Worm (Caenorhabditis elegans) whole organism, L3 larva: ENCODE measurements around the gene gcn-2.

ENCODE experiments used
- R02D3.7 ChIP-seq: fragments of 150-350 bp; optimal IDR thresholded peaks from 2 replicates; lab custom pipeline; 2014; ENCODE audit warnings: missing biosample characterization, missing genetic modification characterization
- ZK546.5 ChIP-seq: sonication (generic microtip); optimal IDR thresholded peaks from 2 replicates; lab custom pipeline; 2017; ENCODE audit warnings: missing biosample characterization, missing genetic modification characterization
- ama-1 ChIP-seq: fragments of 150-350 bp; optimal IDR thresholded peaks from 2 replicates; lab custom pipeline; 2018
- ceh-16 ChIP-seq: sonication (generic microtip); optimal IDR thresholded peaks from 2 replicates; lab custom pipeline; 2017; ENCODE audit warnings: missing biosample characterization, missing genetic modification characterization
- ceh-28 ChIP-seq: fragments of 150-350 bp; optimal IDR thresholded peaks from 2 replicates; lab custom pipeline; 2014; ENCODE audit warnings: missing biosample characterization, missing genetic modification reagents, missing genetic modification characterization
- ceh-82 ChIP-seq: fragments of 150-350 bp; optimal IDR thresholded peaks from 2 replicates; lab custom pipeline; 2014; ENCODE audit warnings: missing biosample characterization, missing genetic modification characterization
- daf-12 ChIP-seq: fragments of 150-350 bp; optimal IDR thresholded peaks from 2 replicates; lab custom pipeline; 2014; ENCODE audit warnings: missing biosample characterization, missing genetic modification reagents, missing genetic modification characterization
- egl-5 ChIP-seq: fragments of 150-350 bp; optimal IDR thresholded peaks from 2 replicates; lab custom pipeline; 2017; ENCODE audit warnings: missing biosample characterization, missing genetic modification reagents, missing genetic modification characterization, inconsistent platforms
- elt-1 ChIP-seq: fragments of 150-350 bp; optimal IDR thresholded peaks from 2 replicates; lab custom pipeline; 2014; ENCODE audit warnings: missing biosample characterization, missing genetic modification characterization
- elt-3 ChIP-seq, 3 experiments: fragments of 150-350 bp in 1 of 3; sonication (generic microtip) in 2 of 3; optimal IDR thresholded peaks; 2 replicates in 2 of 3; 4 replicates in 1 of 3; lab custom pipeline; 2014 to 2017; ENCODE audit warnings: missing biosample characterization in 3 of 3, missing genetic modification characterization in 3 of 3
- eor-1 ChIP-seq, 2 experiments: fragments of 150-350 bp; optimal IDR thresholded peaks; 2 replicates each; lab custom pipeline; 2014 to 2018; ENCODE audit warnings: missing biosample characterization in 2 of 2, missing genetic modification characterization in 2 of 2
- fkh-10 ChIP-seq: sonication (generic microtip); optimal IDR thresholded peaks from 2 replicates; lab custom pipeline; 2017; ENCODE audit warnings: missing biosample characterization, missing genetic modification reagents, missing genetic modification characterization
- fos-1 ChIP-seq: fragments of 150-350 bp; optimal IDR thresholded peaks from 2 replicates; lab custom pipeline; 2014; ENCODE audit warnings: missing biosample characterization, missing genetic modification characterization
- hmg-11 ChIP-seq: sonication (generic microtip); optimal IDR thresholded peaks from 2 replicates; lab custom pipeline; 2016; ENCODE audit warnings: missing genetic modification characterization, missing compliant biosample characterization
- jun-1 ChIP-seq: fragments of 150-350 bp; optimal IDR thresholded peaks from 2 replicates; lab custom pipeline; 2014; ENCODE audit warnings: missing biosample characterization, missing genetic modification reagents, missing genetic modification characterization
- lin-15B ChIP-seq: fragments of 150-350 bp; optimal IDR thresholded peaks from 2 replicates; lab custom pipeline; 2014; ENCODE audit warnings: missing biosample characterization, missing genetic modification characterization
- lin-39 ChIP-seq: fragments of 150-350 bp; optimal IDR thresholded peaks from 2 replicates; lab custom pipeline; 2018; ENCODE audit warnings: missing biosample characterization, missing genetic modification reagents, missing genetic modification characterization
- mml-1 ChIP-seq: fragments of 150-350 bp; sonication (generic microtip); optimal IDR thresholded peaks from 3 replicates; lab custom pipeline; 2014; ENCODE audit warnings: missing biosample characterization, missing genetic modification characterization
- nhr-12 ChIP-seq: fragments of 150-350 bp; optimal IDR thresholded peaks from 2 replicates; lab custom pipeline; 2014; ENCODE audit warnings: missing biosample characterization, missing genetic modification characterization
- nhr-23 ChIP-seq: fragments of 150-350 bp; optimal IDR thresholded peaks from 2 replicates; lab custom pipeline; 2014; ENCODE audit warnings: missing biosample characterization, missing genetic modification reagents, missing genetic modification characterization
- nhr-25 ChIP-seq: sonication (generic microtip); optimal IDR thresholded peaks from 2 replicates; lab custom pipeline; 2017; ENCODE audit warnings: missing biosample characterization, missing genetic modification characterization
- nhr-28 ChIP-seq: fragments of 150-350 bp; optimal IDR thresholded peaks from 2 replicates; lab custom pipeline; 2014; ENCODE audit warnings: missing biosample characterization, missing genetic modification characterization
- nhr-43 ChIP-seq: sonication (generic microtip); optimal IDR thresholded peaks from 2 replicates; lab custom pipeline; 2016; ENCODE audit warnings: mild to moderate bottlenecking, missing genetic modification characterization, missing compliant biosample characterization; ENCODE audit not compliant: poor library complexity, severe bottlenecking
- pha-4 ChIP-seq: fragments of 150-350 bp; optimal IDR thresholded peaks from 2 replicates; lab custom pipeline; 2014; ENCODE audit warnings: missing biosample characterization, missing genetic modification reagents, missing genetic modification characterization
- pqm-1 ChIP-seq: fragments of 150-350 bp; optimal IDR thresholded peaks from 2 replicates; lab custom pipeline; 2017; ENCODE audit warnings: missing biosample characterization, missing genetic modification characterization, inconsistent platforms
- skn-1 ChIP-seq: fragments of 150-350 bp; optimal IDR thresholded peaks from 2 replicates; lab custom pipeline; 2014; ENCODE audit warnings: missing biosample characterization, missing genetic modification characterization
- snpc-4 ChIP-seq: fragments of 150-350 bp; optimal IDR thresholded peaks from 2 replicates; lab custom pipeline; 2014; ENCODE audit warnings: missing biosample characterization, missing genetic modification characterization
- unc-39 ChIP-seq: sonication (generic microtip); optimal IDR thresholded peaks from 4 replicates; lab custom pipeline; 2017; ENCODE audit warnings: missing biosample characterization, missing genetic modification characterization
- unc-62 ChIP-seq: fragments of 150-350 bp; sonication (generic microtip); optimal IDR thresholded peaks from 4 replicates; lab custom pipeline; 2014; ENCODE audit warnings: missing biosample characterization, missing genetic modification reagents, missing genetic modification characterization
- zag-1 ChIP-seq: fragments of 150-350 bp; optimal IDR thresholded peaks from 2 replicates; lab custom pipeline; 2014; ENCODE audit warnings: missing biosample characterization, missing genetic modification characterization
- ztf-11 ChIP-seq: fragments of 150-350 bp; optimal IDR thresholded peaks from 2 replicates; lab custom pipeline; 2014; ENCODE audit warnings: missing biosample characterization, missing genetic modification characterization

Gene gcn-2

DNA sequence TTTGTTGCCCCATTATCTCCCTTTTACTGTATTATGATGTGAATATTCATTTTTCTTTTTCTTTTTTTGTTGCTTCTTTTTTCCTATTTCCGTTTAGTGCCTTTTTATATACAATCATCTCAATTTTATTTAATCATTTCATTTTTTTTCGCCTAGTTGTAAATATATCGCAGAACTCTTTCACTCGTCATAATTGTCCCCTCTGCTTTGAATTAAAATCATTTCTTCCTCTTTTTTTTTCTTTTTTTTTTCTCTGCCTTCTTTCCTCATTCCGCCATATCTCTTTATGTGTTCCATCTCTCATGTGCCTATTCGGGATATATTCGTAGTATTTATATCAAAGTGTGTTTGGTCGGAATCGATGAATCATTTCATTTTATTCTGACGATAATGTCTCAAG lies 7.2 kb downstream of the gcn-2 start, which contains the start of gene Y81G3A.4:
TSS of gene Y81G3A.4 (plus strand) at position 301 of the 400 bp plus-strand sequence.
- TF ChIP-seq lin-39 (tag; lab: Kevin White, UChicago) (no peak), snpc-4 (tag; lab: Kevin White, UChicago) (no peak), skn-1 (no peak), hmg-11 (tag; lab: Kevin White, UChicago) (no peak)

ce11 chrII:13091857-13092256 lies 7.9 kb downstream of the gcn-2 start:
- TF ChIP-seq lin-15B (tag; lab: Kevin White, UChicago) (no peak), mml-1 (tag; lab: Kevin White, UChicago) (no peak), lin-39 (tag; lab: Kevin White, UChicago) (no peak), snpc-4 (tag; lab: Kevin White, UChicago) (no peak), fkh-10 (GFP tag; lab: Kevin White, UChicago) (no peak)

DNA sequence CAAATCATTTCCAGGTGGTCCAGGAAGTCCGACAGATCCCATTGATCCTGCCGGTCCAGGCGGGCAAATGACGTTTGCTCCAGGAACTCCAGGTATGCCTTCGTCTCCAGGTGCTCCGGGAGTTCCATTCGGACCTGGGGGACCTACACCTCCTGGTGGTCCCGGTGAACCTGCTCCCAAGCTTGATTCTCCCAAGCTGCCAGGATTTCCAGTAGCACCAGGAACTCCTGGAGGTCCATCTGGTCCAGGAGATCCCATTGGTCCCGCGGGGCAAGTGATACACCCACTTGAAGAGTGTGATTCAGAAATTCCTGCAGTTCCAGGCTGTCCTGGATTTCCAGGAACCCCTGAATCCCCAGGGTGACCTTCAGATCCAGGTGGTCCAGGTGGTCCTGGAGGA lies 12.4 kb downstream of the gcn-2 start:
- TF ChIP-seq skn-1, result no peak
- TF ChIP-seq nhr-43 (tag; lab: Kevin White, UChicago), result no peak
- TF ChIP-seq ama-1 (lab: Kevin White, UChicago), result no peak
- no peak for TF ChIP-seq fos-1 (tag; lab: Kevin White, UChicago)
- no peak for TF ChIP-seq lin-39 (tag; lab: Kevin White, UChicago)
- TF ChIP-seq ceh-28 (tag; lab: Kevin White, UChicago), result no peak
- no peak for TF ChIP-seq ztf-11
- TF ChIP-seq egl-5 (tag; lab: Kevin White, UChicago), result no peak
- TF ChIP-seq pqm-1 (tag; lab: Kevin White, UChicago), result no peak
- TF ChIP-seq nhr-28 (tag; lab: Kevin White, UChicago), result no peak
- TF ChIP-seq unc-62, result no peak
- no peak for TF ChIP-seq fkh-10 (GFP tag; lab: Kevin White, UChicago)
- TF ChIP-seq ZK546.5 (tag; lab: Kevin White, UChicago), result no peak
- TF ChIP-seq elt-3 (tag; optimal IDR thresholded peaks at IDR 0.05; lab: Kevin White, UChicago), result no peak

DNA sequence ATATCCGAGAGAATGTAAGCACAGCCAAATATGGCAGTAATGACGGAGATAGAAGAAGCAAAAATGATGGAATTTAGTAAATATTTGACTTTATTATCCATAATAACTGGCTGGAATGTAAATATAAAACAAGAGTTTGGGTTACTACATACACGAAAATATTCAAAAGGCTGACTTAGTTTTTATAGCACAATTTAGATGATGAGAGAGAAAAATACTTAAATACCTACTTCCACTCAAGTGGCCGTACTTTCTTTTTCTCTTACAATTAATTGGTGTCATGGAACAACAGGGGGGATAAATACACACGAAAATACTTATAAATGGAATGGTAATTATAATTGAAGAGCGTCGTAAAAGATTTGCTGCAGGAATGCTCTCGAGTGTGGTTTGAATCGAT lies 14.2 kb downstream of the gcn-2 start, which contains the start of gene col-86:
TSS of gene col-86 (minus strand) at position 101 of the 400 bp plus-strand sequence.
- TF ChIP-seq eor-1 (tag; optimal IDR thresholded peaks at IDR 0.05; lab: Kevin White, UChicago) (no peak), fos-1 (tag; lab: Kevin White, UChicago) (no peak), fkh-10 (GFP tag; lab: Kevin White, UChicago) (no peak), R02D3.7 (tag; lab: Kevin White, UChicago) (no peak), elt-3 (tag; optimal IDR thresholded peaks at IDR 0.05; lab: Kevin White, UChicago) (no peak), pha-4 (no peak), daf-12 (no peak), snpc-4 (tag; lab: Kevin White, UChicago) (no peak), ceh-28 (tag; lab: Kevin White, UChicago) (no peak), nhr-23 (tag; lab: Kevin White, UChicago) (no peak), skn-1 (no peak), unc-39 (tag; lab: Kevin White, UChicago) (no peak), ztf-11 (no peak)

- TF ChIP-seq nhr-28 (tag; lab: Kevin White, UChicago) (no peak), egl-5 (tag; lab: Kevin White, UChicago) (no peak), fos-1 (tag; lab: Kevin White, UChicago) (no peak), snpc-4 (tag; lab: Kevin White, UChicago) (no peak), elt-1 (tag; lab: Kevin White, UChicago) (no peak), lin-15B (tag; lab: Kevin White, UChicago) (no peak), pqm-1 (tag; lab: Kevin White, UChicago) (no peak), elt-3 (tag; optimal IDR thresholded peaks at IDR 0.05; lab: Kevin White, UChicago) (no peak), nhr-43 (tag; lab: Kevin White, UChicago) (no peak), ceh-16 (no peak), jun-1 (no peak), pha-4 (no peak), fkh-10 (GFP tag; lab: Kevin White, UChicago) (no peak), nhr-25 (tag; lab: Kevin White, UChicago) (no peak)
- TF ChIP-seq, all 47 proteins: peak for 0
These were observed 23.8 kb downstream of the gcn-2 start, which contains the start of gene pqn-32 for ce11 chrII:13107719-13108118. Gene pqn-32, plus strand, starts transcription at chrII:13108019.

DNA sequence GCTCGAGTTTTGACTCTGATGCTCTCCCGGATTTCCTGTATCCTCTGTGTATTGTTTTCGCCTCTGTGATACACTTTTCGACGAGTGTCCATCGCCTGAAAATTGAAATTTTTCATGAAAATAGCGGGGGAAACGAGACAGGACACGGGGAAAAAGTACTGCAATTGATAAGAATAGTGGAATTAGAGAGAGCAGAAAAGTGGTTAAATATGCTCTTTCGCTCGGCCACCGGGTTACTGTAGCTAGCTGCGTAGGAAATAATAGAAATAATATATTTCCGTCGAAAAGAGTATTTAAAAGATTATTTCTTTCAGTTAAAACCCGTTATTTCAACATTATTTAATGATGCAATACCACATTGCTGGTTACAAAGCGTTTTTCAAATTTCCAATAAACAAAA lies 32.7 kb downstream of the gcn-2 start, which contains the start of gene rict-1:
TSS of gene rict-1 (minus strand) at position 101 of the 400 bp plus-strand sequence.
- TF ChIP-seq nhr-12 (tag; lab: Kevin White, UChicago) (no peak), zag-1 (tag; lab: Kevin White, UChicago) (no peak), nhr-23 (tag; lab: Kevin White, UChicago) (no peak), ceh-82 (tag; lab: Kevin White, UChicago) (no peak)
